Fruit fly (Drosophila melanogaster) whole organism, embryonic: ENCODE data around the gene SmydA-9.

Experiments
- Abd-B ChIP-seq: fragments of 200-800 bp; sonication (Bioruptor generic); optimal IDR thresholded peaks from 2 replicates; lab custom pipeline; 2018; ENCODE audit warnings: missing biosample characterization, mild to moderate bottlenecking, missing genetic modification characterization, moderate library complexity
- BEAF-32 ChIP-seq: fragments of 200-800 bp; sonication (Bioruptor generic); optimal IDR thresholded peaks from 3 replicates; lab custom pipeline; 2017; ENCODE audit warnings: missing biosample characterization, missing genetic modification characterization, mild to moderate bottlenecking, moderate library complexity, missing genetic modification reagents
- Bgb ChIP-seq: fragments of 200-800 bp; sonication (Bioruptor generic); IDR thresholded peaks from 2 replicates; pipeline ENCODE4 v1.3.6; 2022; ENCODE audit warnings: missing biosample characterization, missing genetic modification characterization; ENCODE audit not compliant: partially characterized antibody
- CG11560 ChIP-seq: fragments of 200-800 bp; sonication (Bioruptor generic); IDR thresholded peaks from 3 replicates; pipeline ENCODE4 v1.3.6; 2022; ENCODE audit warnings: missing biosample characterization, missing genetic modification characterization
- CG11723 ChIP-seq: fragments of 200-800 bp; sonication (Bioruptor generic); optimal IDR thresholded peaks from 2 replicates; lab custom pipeline; 2017; ENCODE audit warnings: missing biosample characterization, mild to moderate bottlenecking, missing genetic modification characterization
- CG13287 ChIP-seq: fragments of 200-800 bp; sonication (Bioruptor generic); IDR thresholded peaks from 2 replicates; pipeline ENCODE4 v1.3.6; 2022; ENCODE audit warnings: missing biosample characterization, missing genetic modification characterization; ENCODE audit not compliant: partially characterized antibody
- CG17361 ChIP-seq: fragments of 200-800 bp; sonication (Bioruptor generic); IDR thresholded peaks from 3 replicates; pipeline ENCODE4 v1.3.6; 2022; ENCODE audit warnings: missing biosample characterization, missing genetic modification characterization
- CG18262 ChIP-seq: fragments of 200-800 bp; optimal IDR thresholded peaks from 3 replicates; lab custom pipeline; 2019; ENCODE audit warnings: missing biosample characterization, mild to moderate bottlenecking, missing genetic modification characterization, moderate library complexity
- CG2129 ChIP-seq: fragments of 200-800 bp; sonication (Bioruptor generic); IDR thresholded peaks from 2 replicates; pipeline ENCODE4 v1.3.6; 2022; ENCODE audit warnings: missing biosample characterization, missing genetic modification characterization; ENCODE audit not compliant: partially characterized antibody
- CG3065 ChIP-seq: fragments of 200-800 bp; sonication (Bioruptor generic); optimal IDR thresholded peaks from 2 replicates; lab custom pipeline; 2016; ENCODE audit warnings: missing biosample characterization, missing genetic modification characterization
- CG34224 ChIP-seq: fragments of 200-800 bp; sonication (Bioruptor generic); IDR thresholded peaks from 3 replicates; pipeline ENCODE4 v1.3.6; 2022; ENCODE audit warnings: missing biosample characterization, missing genetic modification characterization; ENCODE audit not compliant: partially characterized antibody
- CG5953 ChIP-seq: fragments of 200-800 bp; sonication (Bioruptor generic); IDR thresholded peaks from 2 replicates; pipeline ENCODE4 v1.3.6; 2022; ENCODE audit warnings: missing biosample characterization, missing genetic modification characterization
- CG6813 ChIP-seq: fragments of 200-800 bp; sonication (Bioruptor generic); optimal IDR thresholded peaks from 2 replicates; lab custom pipeline; 2017; ENCODE audit warnings: missing biosample characterization, missing genetic modification characterization, mild to moderate bottlenecking, moderate library complexity, missing genetic modification reagents
- CG8924 ChIP-seq: fragments of 200-800 bp; optimal IDR thresholded peaks from 3 replicates; lab custom pipeline; 2019; ENCODE audit warnings: missing biosample characterization, mild to moderate bottlenecking, missing genetic modification characterization, moderate library complexity
- CG9727 ChIP-seq: fragments of 200-800 bp; sonication (Bioruptor generic); optimal IDR thresholded peaks from 3 replicates; lab custom pipeline; 2017; ENCODE audit warnings: missing biosample characterization, mild to moderate bottlenecking, missing genetic modification characterization
- CTCF ChIP-seq: fragments of 200-800 bp; sonication (Bioruptor generic); optimal IDR thresholded peaks from 2 replicates; lab custom pipeline; 2017; ENCODE audit warnings: missing biosample characterization, mild to moderate bottlenecking, missing genetic modification characterization, moderate library complexity
- Dfd ChIP-seq, 2 experiments: fragments of >200 bp; optimal IDR thresholded peaks; 2 replicates each; lab custom pipeline; 2017; ENCODE audit warnings: missing biosample characterization in 2 of 2, missing genetic modification characterization in 2 of 2
- Doc3 ChIP-seq: fragments of 200-800 bp; sonication (Bioruptor generic); IDR thresholded peaks from 3 replicates; pipeline ENCODE4 v1.3.6; 2022; ENCODE audit warnings: missing biosample characterization, missing genetic modification characterization; ENCODE audit not compliant: partially characterized antibody
- H2.0 ChIP-seq: fragments of 200-800 bp; sonication (Bioruptor generic); IDR thresholded peaks from 2 replicates; pipeline ENCODE4 v1.3.6; 2022; ENCODE audit warnings: missing biosample characterization, missing genetic modification characterization
- HHEX ChIP-seq: fragments of 200-800 bp; sonication (Bioruptor generic); optimal IDR thresholded peaks from 3 replicates; lab custom pipeline; 2017; ENCODE audit warnings: missing biosample characterization, mild to moderate bottlenecking, missing genetic modification characterization, missing genetic modification reagents
- MBD-R2 ChIP-seq: fragments of 200-800 bp; sonication (Bioruptor generic); IDR thresholded peaks from 2 replicates; pipeline ENCODE4 v1.3.6; 2022; ENCODE audit warnings: missing biosample characterization, missing genetic modification characterization
- NK7.1 ChIP-seq: fragments of 200-800 bp; sonication (Bioruptor generic); optimal IDR thresholded peaks from 3 replicates; lab custom pipeline; 2016; ENCODE audit warnings: missing biosample characterization, missing genetic modification characterization
- Oli ChIP-seq: fragments of 200-800 bp; sonication (Bioruptor generic); optimal IDR thresholded peaks from 2 replicates; lab custom pipeline; 2018; ENCODE audit warnings: missing biosample characterization, mild to moderate bottlenecking, missing genetic modification characterization, moderate library complexity
- Pdp1 ChIP-seq, 2 experiments: fragments of 200-800 bp; sonication (Bioruptor generic); optimal IDR thresholded peaks; 3 replicates each; lab custom pipeline; 2016; ENCODE audit warnings: missing biosample characterization in 2 of 2, missing genetic modification characterization in 2 of 2, mild to moderate bottlenecking in 1 of 2, moderate library complexity in 1 of 2
- Scr ChIP-seq: fragments of 200-800 bp; sonication (Bioruptor generic); IDR thresholded peaks from 2 replicates; pipeline ENCODE4 v1.3.6; 2022; ENCODE audit warnings: missing biosample characterization, missing genetic modification characterization; ENCODE audit not compliant: partially characterized antibody
- Sin3A ChIP-seq: fragments of >200 bp; optimal IDR thresholded peaks from 2 replicates; lab custom pipeline; 2018
- Vsx1 ChIP-seq: fragments of 200-800 bp; sonication (Bioruptor generic); optimal IDR thresholded peaks from 2 replicates; lab custom pipeline; 2017; ENCODE audit warnings: missing biosample characterization, mild to moderate bottlenecking, missing genetic modification characterization, missing genetic modification reagents
- Xbp1 ChIP-seq: fragments of 200-800 bp; sonication (Bioruptor generic); optimal IDR thresholded peaks from 3 replicates; lab custom pipeline; 2016; ENCODE audit warnings: missing biosample characterization, mild to moderate bottlenecking, missing genetic modification characterization
- amos ChIP-seq: fragments of 200-800 bp; sonication (Bioruptor generic); IDR thresholded peaks from 2 replicates; pipeline ENCODE4 v1.3.6; 2022; ENCODE audit warnings: missing biosample characterization, missing genetic modification characterization; ENCODE audit not compliant: partially characterized antibody
- ato ChIP-seq: fragments of 200-800 bp; sonication (Bioruptor generic); IDR thresholded peaks from 2 replicates; pipeline ENCODE4 v1.3.6; 2022; ENCODE audit warnings: missing biosample characterization, missing genetic modification characterization; ENCODE audit not compliant: partially characterized antibody
- croc ChIP-seq: fragments of 200-800 bp; sonication (Bioruptor generic); conservative IDR thresholded peaks from 3 replicates; pipeline ENCODE4 v1.3.6; 2022; ENCODE audit warnings: missing biosample characterization, missing genetic modification characterization
- dati ChIP-seq: fragments of 200-800 bp; sonication (Bioruptor generic); IDR thresholded peaks from 2 replicates; pipeline ENCODE4 v1.3.6; 2022; ENCODE audit warnings: missing biosample characterization, missing genetic modification characterization
- en ChIP-seq: fragments of 200-800 bp; sonication (Bioruptor generic); optimal IDR thresholded peaks from 2 replicates; lab custom pipeline; 2016; ENCODE audit warnings: missing biosample characterization, missing genetic modification characterization
- eve ChIP-seq, 2 experiments: fragments of >200 bp; optimal IDR thresholded peaks; 2 replicates each; lab custom pipeline; 2017; ENCODE audit warnings: missing biosample characterization in 2 of 2, missing genetic modification characterization in 2 of 2
- insv ChIP-seq, 2 experiments: fragments of 200-800 bp; sonication (Bioruptor generic); optimal IDR thresholded peaks; 3 replicates each; lab custom pipeline; 2016 to 2018; ENCODE audit warnings: missing biosample characterization in 2 of 2, missing genetic modification characterization in 2 of 2
- inv ChIP-seq: fragments of 200-800 bp; sonication (Bioruptor generic); IDR thresholded peaks from 2 replicates; pipeline ENCODE4 v1.3.6; 2022; ENCODE audit warnings: missing biosample characterization, missing genetic modification characterization; ENCODE audit not compliant: partially characterized antibody
- lilli ChIP-seq: fragments of 200-800 bp; sonication (Bioruptor generic); optimal IDR thresholded peaks from 3 replicates; lab custom pipeline; 2016; ENCODE audit warnings: missing biosample characterization, missing genetic modification characterization
- mirr ChIP-seq: fragments of 200-800 bp; sonication (Bioruptor generic); optimal IDR thresholded peaks from 3 replicates; lab custom pipeline; 2018; ENCODE audit warnings: missing biosample characterization, mild to moderate bottlenecking, missing genetic modification characterization
- nmo ChIP-seq: fragments of 200-800 bp; sonication (Bioruptor generic); optimal IDR thresholded peaks from 2 replicates; lab custom pipeline; 2018; ENCODE audit warnings: missing biosample characterization, mild to moderate bottlenecking, missing genetic modification characterization, moderate library complexity
- shn ChIP-seq: fragments of 200-800 bp; sonication (Bioruptor generic); optimal IDR thresholded peaks from 3 replicates; lab custom pipeline; 2016; ENCODE audit warnings: missing biosample characterization, missing genetic modification characterization
- sqz ChIP-seq: fragments of 200-800 bp; sonication (Bioruptor generic); optimal IDR thresholded peaks from 3 replicates; lab custom pipeline; 2018; ENCODE audit warnings: missing biosample characterization, mild to moderate bottlenecking, missing genetic modification characterization
- tna ChIP-seq: fragments of 200-800 bp; sonication (Bioruptor generic); IDR thresholded peaks from 2 replicates; pipeline ENCODE4 v1.3.6; 2022; ENCODE audit warnings: missing biosample characterization, missing genetic modification characterization; ENCODE audit not compliant: partially characterized antibody
- toy ChIP-seq: fragments of 200-800 bp; sonication (Bioruptor generic); IDR thresholded peaks from 2 replicates; pipeline ENCODE4 v1.3.6; 2022; ENCODE audit warnings: missing biosample characterization, missing genetic modification characterization
- trh ChIP-seq: fragments of 200-800 bp; sonication (Bioruptor generic); optimal IDR thresholded peaks from 2 replicates; lab custom pipeline; 2016; ENCODE audit warnings: missing biosample characterization, missing genetic modification characterization
- tup ChIP-seq: fragments of 200-800 bp; sonication (Bioruptor generic); optimal IDR thresholded peaks from 2 replicates; lab custom pipeline; 2016; ENCODE audit warnings: missing biosample characterization, mild to moderate bottlenecking, missing genetic modification characterization, moderate library complexity
- tx ChIP-seq: fragments of 200-800 bp; sonication (Bioruptor generic); optimal IDR thresholded peaks from 2 replicates; lab custom pipeline; 2016; ENCODE audit warnings: missing biosample characterization, missing genetic modification characterization
- unc-4 ChIP-seq: fragments of 200-800 bp; sonication (Bioruptor generic); IDR thresholded peaks from 2 replicates; pipeline ENCODE4 v1.3.6; 2022; ENCODE audit warnings: missing biosample characterization, missing genetic modification characterization; ENCODE audit not compliant: partially characterized antibody
- zfh1 ChIP-seq: fragments of 200-800 bp; sonication (Bioruptor generic); IDR thresholded peaks from 3 replicates; pipeline ENCODE4 v1.3.6; 2022; ENCODE audit warnings: missing biosample characterization, missing genetic modification characterization
- zfh2 ChIP-seq: fragments of 200-800 bp; sonication (Bioruptor generic); optimal IDR thresholded peaks from 2 replicates; lab custom pipeline; 2016; ENCODE audit warnings: missing biosample characterization, missing genetic modification characterization

Gene SmydA-9

dm6 chrX:9255964-9256520, 45.4 kb upstream of the SmydA-9 start, which contains the start of gene ric8a (continued):
- TF ChIP-seq CG9727 (GFP tag; lab: Kevin White, UChicago) (no peak), shn (GFP tag; lab: Kevin White, UChicago) (no peak), Pdp1 (GFP tag; optimal IDR thresholded peaks at IDR 0.05; lab: Kevin White, UChicago) (no peak), tx (GFP tag; lab: Kevin White, UChicago) (no peak), CG17361 (no peak), BEAF-32 (GFP tag; lab: Kevin White, UChicago) (peak; percentile 81), CG5953 (GFP tag; lab: Robert Waterston, UW) (no peak), nmo (GFP tag; lab: Kevin White, UChicago) (peak; percentile 40), CG11723 (GFP tag; lab: Kevin White, UChicago) (no peak), zfh1 (GFP tag; lab: Robert Waterston, UW) (0 out of 3 replicates have a peak, but pooled peaks have one; percentile 21), sqz (peak; percentile 61), en (GFP tag; lab: Kevin White, UChicago) (no peak), tna (peak; percentile 54), Scr (peak; percentile 81), Bgb (GFP tag; lab: Robert Waterston, UW) (peak; percentile 81), MBD-R2 (peak; percentile 79), CG11560 (tag; lab: Robert Waterston, UW) (no peak), CG13287 (GFP tag; lab: Robert Waterston, UW) (peak; percentile 81), unc-4 (GFP tag; lab: Robert Waterston, UW) (peak; percentile 76), insv (GFP tag; optimal IDR thresholded peaks at IDR 0.05; lab: Kevin White, UChicago) (peak in 1 of 2 experiments; percentile 93), CTCF (GFP tag; lab: Kevin White, UChicago) (peak; percentile 10), Xbp1 (GFP tag; lab: Kevin White, UChicago) (peak; percentile 7), NK7.1 (no peak), dati (GFP tag; lab: Robert Waterston, UW) (no peak), zfh2 (GFP tag; lab: Kevin White, UChicago) (no peak), HHEX (GFP tag; lab: Kevin White, UChicago) (no peak), CG34224 (GFP tag; lab: Robert Waterston, UW) (peak; percentile 66), inv (peak; percentile 76), Abd-B (GFP tag; lab: Kevin White, UChicago) (peak; percentile 32), eve (GFP tag; optimal IDR thresholded peaks at IDR 0.05; lab: Kevin White, UChicago) (no peak), H2.0 (GFP tag; lab: Robert Waterston, UW) (no peak), CG2129 (peak; percentile 30), CG8924 (tag; lab: Kevin White, UChicago) (peak; percentile 35), ato (GFP tag; lab: Robert Waterston, UW) (peak; percentile 68), trh (no peak), tup (GFP tag; lab: Kevin White, UChicago) (no peak), croc (GFP tag; lab: Robert Waterston, UW) (no peak), Vsx1 (no peak), Sin3A (lab: Kevin White, UChicago) (peak; percentile 8), toy (GFP tag; lab: Robert Waterston, UW) (no peak), amos (GFP tag; lab: Robert Waterston, UW) (peak; percentile 85), Dfd (GFP tag; optimal IDR thresholded peaks at IDR 0.05; lab: Kevin White, UChicago) (no peak), Oli (tag; lab: Kevin White, UChicago) (no peak), mirr (GFP tag; lab: Kevin White, UChicago) (no peak), CG6813 (no peak), Doc3 (peak; percentile 55), CG18262 (tag; lab: Kevin White, UChicago) (no peak), CG3065 (GFP tag; lab: Kevin White, UChicago) (no peak), lilli (GFP tag; lab: Kevin White, UChicago) (peak; percentile 21)
- TF ChIP-seq, all 482 proteins: peak for 83
